Worm (Caenorhabditis elegans) whole organism, early embryonic: ENCODE measurements around the gene cnp-3.

Experiments used
- B0310.2 ChIP-seq: sonication (generic microtip); optimal IDR thresholded peaks from 2 replicates; lab custom pipeline; 2016; ENCODE audit warnings: mild to moderate bottlenecking, missing genetic modification characterization, missing compliant biosample characterization
- F13C5.2 ChIP-seq: sonication (generic microtip); optimal IDR thresholded peaks from 2 replicates; lab custom pipeline; 2017; ENCODE audit warnings: mild to moderate bottlenecking, missing genetic modification characterization, inconsistent platforms, missing compliant biosample characterization
- ama-1 ChIP-seq: fragments of 150-350 bp; optimal IDR thresholded peaks from 2 replicates; lab custom pipeline; 2014
- sea-1 ChIP-seq: fragments of 200-800 bp; sonication (Bioruptor generic); conservative IDR thresholded peaks from 2 replicates; pipeline ENCODE4 v1.3.6; 2022; ENCODE audit warnings: missing genetic modification characterization, missing compliant biosample characterization

DNA sequence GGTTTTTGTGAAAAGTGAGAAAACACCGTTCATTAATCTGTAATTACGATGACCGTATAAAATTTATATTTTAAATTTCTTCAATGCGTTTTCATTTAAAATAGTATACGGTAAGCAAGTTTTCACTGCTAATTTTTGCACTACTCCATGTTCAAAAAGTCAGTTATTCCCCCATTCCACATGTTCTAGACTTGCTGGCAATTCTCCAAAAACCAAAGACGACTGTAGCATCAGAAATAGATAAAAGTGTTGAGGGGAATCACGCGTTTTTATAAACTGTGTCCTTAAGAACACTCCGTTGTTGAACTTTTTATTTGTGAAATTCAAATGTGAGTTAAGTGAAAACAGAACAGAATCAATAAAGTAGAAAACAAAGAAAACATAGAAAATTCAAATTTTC is 2.2 kb downstream of the cnp-3 start:
- no peak for TF ChIP-seq sea-1 (GFP tag; lab: Robert Waterston, UW)
- TF ChIP-seq ama-1 (lab: Kevin White, UChicago) = no peak
- TF ChIP-seq F13C5.2 (tag; lab: Kevin White, UChicago) = no peak
- TF ChIP-seq B0310.2 (tag; lab: Kevin White, UChicago) = no peak
